Fruit fly (Drosophila melanogaster) whole organism, embryonic: Measurements from ENCODE around the gene CG33108.

Experiments used
- Abd-B ChIP-seq: fragments of 200-800 bp; sonication (Bioruptor generic); optimal IDR thresholded peaks from 2 replicates; lab custom pipeline; 2018; ENCODE audit warnings: missing biosample characterization, mild to moderate bottlenecking, missing genetic modification characterization, moderate library complexity
- B-H1 ChIP-seq: fragments of 200-800 bp; sonication (Bioruptor generic); IDR thresholded peaks from 3 replicates; pipeline ENCODE4 v1.3.6; 2022; ENCODE audit warnings: missing biosample characterization, missing genetic modification characterization
- BtbVII ChIP-seq: fragments of 200-800 bp; sonication (Bioruptor generic); optimal IDR thresholded peaks from 3 replicates; lab custom pipeline; 2017; ENCODE audit warnings: missing biosample characterization, mild to moderate bottlenecking, missing genetic modification characterization
- CG10959 ChIP-seq: fragments of 200-800 bp; sonication (Bioruptor generic); IDR thresholded peaks from 2 replicates; pipeline ENCODE4 v1.3.6; 2022; ENCODE audit warnings: missing biosample characterization, missing genetic modification characterization
- CG11560 ChIP-seq: fragments of 200-800 bp; sonication (Bioruptor generic); IDR thresholded peaks from 3 replicates; pipeline ENCODE4 v1.3.6; 2022; ENCODE audit warnings: missing biosample characterization, missing genetic modification characterization
- CG12104 ChIP-seq: fragments of 200-800 bp; sonication (Bioruptor generic); optimal IDR thresholded peaks from 3 replicates; lab custom pipeline; 2016; ENCODE audit warnings: missing biosample characterization, missing genetic modification characterization
- CG12155 ChIP-seq: fragments of 200-800 bp; sonication (Bioruptor generic); optimal IDR thresholded peaks from 3 replicates; lab custom pipeline; 2016; ENCODE audit warnings: missing biosample characterization, missing genetic modification characterization
- CG12236 ChIP-seq: fragments of 200-800 bp; sonication (Bioruptor generic); optimal IDR thresholded peaks from 2 replicates; lab custom pipeline; 2016; ENCODE audit warnings: missing biosample characterization, missing genetic modification characterization
- CG12299 ChIP-seq: fragments of 200-800 bp; sonication (Bioruptor generic); optimal IDR thresholded peaks from 2 replicates; lab custom pipeline; 2018; ENCODE audit warnings: missing biosample characterization, mild to moderate bottlenecking, missing genetic modification characterization
- CG13894 ChIP-seq: fragments of 200-800 bp; sonication (Bioruptor generic); optimal IDR thresholded peaks from 3 replicates; lab custom pipeline; 2018; ENCODE audit warnings: missing biosample characterization, mild to moderate bottlenecking, missing genetic modification characterization, moderate library complexity
- CG14667 ChIP-seq: fragments of 200-800 bp; sonication (Bioruptor generic); IDR thresholded peaks from 2 replicates; pipeline ENCODE4 v1.3.6; 2022; ENCODE audit warnings: missing biosample characterization, missing genetic modification characterization
- CG1529 ChIP-seq: fragments of 200-800 bp; sonication (Bioruptor generic); optimal IDR thresholded peaks from 3 replicates; lab custom pipeline; 2018; ENCODE audit warnings: missing biosample characterization, missing genetic modification characterization
- CG17385 ChIP-seq: fragments of 200-800 bp; sonication (Bioruptor generic); optimal IDR thresholded peaks from 3 replicates; lab custom pipeline; 2018; ENCODE audit warnings: missing biosample characterization, mild to moderate bottlenecking, missing genetic modification characterization
- CG17802 ChIP-seq: fragments of 200-800 bp; sonication (Bioruptor generic); optimal IDR thresholded peaks from 2 replicates; lab custom pipeline; 2018; ENCODE audit warnings: missing biosample characterization, mild to moderate bottlenecking, missing genetic modification characterization, moderate library complexity
- CG31388 ChIP-seq: fragments of 200-800 bp; sonication (Bioruptor generic); optimal IDR thresholded peaks from 2 replicates; lab custom pipeline; 2016; ENCODE audit warnings: missing biosample characterization, missing genetic modification characterization
- CG34376 ChIP-seq: fragments of 200-800 bp; sonication (Bioruptor generic); optimal IDR thresholded peaks from 2 replicates; lab custom pipeline; 2018; ENCODE audit warnings: missing biosample characterization, mild to moderate bottlenecking, missing genetic modification characterization
- CG42726 ChIP-seq: fragments of 200-800 bp; sonication (Bioruptor generic); IDR thresholded peaks from 2 replicates; pipeline ENCODE4 v1.3.6; 2022; ENCODE audit warnings: missing biosample characterization, missing genetic modification characterization; ENCODE audit not compliant: partially characterized antibody
- CG4328 ChIP-seq: fragments of 200-800 bp; sonication (Bioruptor generic); optimal IDR thresholded peaks from 3 replicates; lab custom pipeline; 2017; ENCODE audit warnings: missing biosample characterization, missing genetic modification reagents, missing genetic modification characterization
- CG43689 ChIP-seq: fragments of 200-800 bp; sonication (Bioruptor generic); IDR thresholded peaks from 2 replicates; pipeline ENCODE4 v1.3.6; 2022; ENCODE audit warnings: missing biosample characterization, missing genetic modification characterization
- CG7786 ChIP-seq: fragments of 200-800 bp; sonication (Bioruptor generic); optimal IDR thresholded peaks from 2 replicates; lab custom pipeline; 2016; ENCODE audit warnings: missing biosample characterization, missing genetic modification characterization
- CG7963 ChIP-seq: fragments of 200-800 bp; sonication (Bioruptor generic); IDR thresholded peaks from 3 replicates; pipeline ENCODE4 v1.3.6; 2022; ENCODE audit warnings: missing biosample characterization, missing genetic modification characterization; ENCODE audit not compliant: partially characterized antibody
- CG9215 ChIP-seq: fragments of 200-800 bp; sonication (Bioruptor generic); IDR thresholded peaks from 2 replicates; pipeline ENCODE4 v1.3.6; 2022; ENCODE audit warnings: missing biosample characterization, missing genetic modification characterization
- CG9817 ChIP-seq: fragments of 200-800 bp; sonication (Bioruptor generic); optimal IDR thresholded peaks from 2 replicates; lab custom pipeline; 2018; ENCODE audit warnings: missing biosample characterization, mild to moderate bottlenecking, missing genetic modification characterization, moderate library complexity
- CG9932 ChIP-seq: fragments of 200-800 bp; sonication (Bioruptor generic); IDR thresholded peaks from 2 replicates; pipeline ENCODE4 v1.3.6; 2022; ENCODE audit warnings: missing biosample characterization, missing genetic modification characterization
- Dll ChIP-seq: fragments of 200-800 bp; sonication (Bioruptor generic); IDR thresholded peaks from 4 replicates; pipeline ENCODE4 v1.3.6; 2022; ENCODE audit warnings: missing biosample characterization, missing genetic modification characterization; ENCODE audit not compliant: partially characterized antibody
- Doc2 ChIP-seq: fragments of 200-800 bp; sonication (Bioruptor generic); IDR thresholded peaks from 2 replicates; pipeline ENCODE4 v1.3.6; 2022; ENCODE audit warnings: missing biosample characterization, missing genetic modification characterization
- E2f2 ChIP-seq: fragments of 200-800 bp; sonication (Bioruptor generic); IDR thresholded peaks from 2 replicates; pipeline ENCODE4 v1.3.6; 2022; ENCODE audit warnings: missing biosample characterization, missing genetic modification characterization
- HHEX ChIP-seq: fragments of 200-800 bp; sonication (Bioruptor generic); optimal IDR thresholded peaks from 3 replicates; lab custom pipeline; 2017; ENCODE audit warnings: missing biosample characterization, mild to moderate bottlenecking, missing genetic modification characterization, missing genetic modification reagents
- HLH3B ChIP-seq: fragments of 200-800 bp; sonication (Bioruptor generic); IDR thresholded peaks from 2 replicates; pipeline ENCODE4 v1.3.6; 2022; ENCODE audit warnings: missing biosample characterization, missing genetic modification characterization
- HLH54F ChIP-seq: fragments of 200-800 bp; sonication (Bioruptor generic); optimal IDR thresholded peaks from 3 replicates; lab custom pipeline; 2016; ENCODE audit warnings: missing biosample characterization, missing genetic modification characterization
- MESR4 ChIP-seq: fragments of 200-800 bp; sonication (Bioruptor generic); optimal IDR thresholded peaks from 2 replicates; lab custom pipeline; 2018; ENCODE audit warnings: missing biosample characterization, mild to moderate bottlenecking, missing genetic modification characterization, moderate library complexity
- Nf-YA ChIP-seq: fragments of 200-800 bp; sonication (Bioruptor generic); IDR thresholded peaks from 2 replicates; pipeline ENCODE4 v1.3.6; 2022; ENCODE audit warnings: missing biosample characterization, missing genetic modification characterization
- Rfx ChIP-seq: fragments of 200-800 bp; sonication (Bioruptor generic); IDR thresholded peaks from 2 replicates; pipeline ENCODE4 v1.3.6; 2022; ENCODE audit warnings: missing biosample characterization, missing genetic modification characterization
- Sox102F ChIP-seq: fragments of 200-800 bp; sonication (Bioruptor generic); optimal IDR thresholded peaks from 2 replicates; lab custom pipeline; 2018; ENCODE audit warnings: missing biosample characterization, mild to moderate bottlenecking, missing genetic modification characterization, moderate library complexity
- ase ChIP-seq: fragments of 200-800 bp; sonication (Bioruptor generic); IDR thresholded peaks from 3 replicates; pipeline ENCODE4 v1.3.6; 2022; ENCODE audit warnings: missing biosample characterization, missing genetic modification characterization
- dati ChIP-seq: fragments of 200-800 bp; sonication (Bioruptor generic); IDR thresholded peaks from 2 replicates; pipeline ENCODE4 v1.3.6; 2022; ENCODE audit warnings: missing biosample characterization, missing genetic modification characterization
- dysf ChIP-seq: fragments of 200-800 bp; sonication (Bioruptor generic); IDR thresholded peaks from 3 replicates; pipeline ENCODE4 v1.3.6; 2022; ENCODE audit warnings: missing biosample characterization, missing genetic modification characterization
- en ChIP-seq: fragments of 200-800 bp; sonication (Bioruptor generic); optimal IDR thresholded peaks from 2 replicates; lab custom pipeline; 2016; ENCODE audit warnings: missing biosample characterization, missing genetic modification characterization
- jing ChIP-seq: fragments of 200-800 bp; sonication (Bioruptor generic); optimal IDR thresholded peaks from 2 replicates; lab custom pipeline; 2018; ENCODE audit warnings: missing biosample characterization, mild to moderate bottlenecking, missing genetic modification characterization
- ken ChIP-seq: fragments of 200-800 bp; sonication (Bioruptor generic); IDR thresholded peaks from 3 replicates; pipeline ENCODE4 v1.3.6; 2022; ENCODE audit warnings: missing biosample characterization, missing genetic modification characterization
- lab ChIP-seq: fragments of 200-800 bp; sonication (Bioruptor generic); optimal IDR thresholded peaks from 3 replicates; lab custom pipeline; 2017; ENCODE audit warnings: missing biosample characterization, missing genetic modification characterization, mild to moderate bottlenecking, moderate library complexity, missing genetic modification reagents
- mld ChIP-seq: fragments of 200-800 bp; sonication (Bioruptor generic); IDR thresholded peaks from 3 replicates; pipeline ENCODE4 v1.3.6; 2022; ENCODE audit warnings: missing biosample characterization, missing genetic modification characterization; ENCODE audit not compliant: partially characterized antibody
- nau ChIP-seq: fragments of 200-800 bp; sonication (Bioruptor generic); optimal IDR thresholded peaks from 3 replicates; lab custom pipeline; 2017; ENCODE audit warnings: missing biosample characterization, mild to moderate bottlenecking, missing genetic modification characterization, missing genetic modification reagents
- org-1 ChIP-seq: fragments of 200-800 bp; sonication (Bioruptor generic); optimal IDR thresholded peaks from 2 replicates; lab custom pipeline; 2017; ENCODE audit warnings: missing biosample characterization, missing genetic modification characterization
- pum ChIP-seq: fragments of 200-800 bp; sonication (Bioruptor generic); optimal IDR thresholded peaks from 2 replicates; lab custom pipeline; 2016; ENCODE audit warnings: missing biosample characterization, missing genetic modification characterization
- ro ChIP-seq: fragments of 200-800 bp; sonication (Bioruptor generic); IDR thresholded peaks from 2 replicates; pipeline ENCODE4 v1.3.6; 2022; ENCODE audit warnings: missing biosample characterization, missing genetic modification characterization
- schlank ChIP-seq: fragments of 200-800 bp; sonication (Bioruptor generic); optimal IDR thresholded peaks from 2 replicates; lab custom pipeline; 2018; ENCODE audit warnings: missing biosample characterization, mild to moderate bottlenecking, missing genetic modification characterization
- trem ChIP-seq: fragments of 200-800 bp; optimal IDR thresholded peaks from 3 replicates; lab custom pipeline; 2019; ENCODE audit warnings: missing biosample characterization, mild to moderate bottlenecking, missing genetic modification characterization, moderate library complexity
- ttk ChIP-seq: fragments of 200-800 bp; sonication (Bioruptor generic); IDR thresholded peaks from 2 replicates; pipeline ENCODE4 v2.1.2; 2022; ENCODE audit warnings: missing biosample characterization, missing genetic modification characterization
- wek ChIP-seq: fragments of 200-800 bp; sonication (Bioruptor generic); optimal IDR thresholded peaks from 3 replicates; lab custom pipeline; 2018; ENCODE audit warnings: missing biosample characterization, mild to moderate bottlenecking, missing genetic modification characterization, moderate library complexity
- wor ChIP-seq: fragments of 200-800 bp; sonication (Bioruptor generic); IDR thresholded peaks from 2 replicates; pipeline ENCODE4 v1.3.6; 2022; ENCODE audit warnings: missing biosample characterization, missing genetic modification characterization

CG33108 gene

dm6 chr3R:23986479-23986930 lies 9.0 kb upstream of the CG33108 start, which contains the start of the genes CG13603 and CG5902 (continued):
- TF ChIP-seq CG34376 (GFP tag; lab: Kevin White, UChicago) (no peak), CG14667 (GFP tag; lab: Robert Waterston, UW) (no peak), CG12155 (peak; percentile 58), jing (no peak), CG17802 (tag; lab: Kevin White, UChicago) (no peak), Nf-YA (GFP tag; lab: Robert Waterston, UW) (no peak), CG12299 (tag; lab: Kevin White, UChicago) (peak; percentile 50), ken (GFP tag; lab: Robert Waterston, UW) (peak; percentile 57; the same call in 1 of the 3 replicates), CG9215 (GFP tag; lab: Robert Waterston, UW) (0 out of 2 replicates have a peak, but pooled peaks have one; percentile 13), en (GFP tag; lab: Kevin White, UChicago) (no peak), E2f2 (GFP tag; lab: Robert Waterston, UW) (peak; percentile 25; the same call in 1 of the 2 replicates), Abd-B (peak; percentile 61), CG7786 (peak; percentile 48), CG42726 (GFP tag; lab: Robert Waterston, UW) (peak; percentile 72; the same call in 1 of the 2 replicates), org-1 (no peak), ase (GFP tag; lab: Robert Waterston, UW) (no peak), nau (GFP tag; lab: Kevin White, UChicago) (no peak), CG43689 (no peak), HLH3B (peak; percentile 48; the same call in 1 of the 2 replicates), dysf (GFP tag; lab: Robert Waterston, UW) (0 out of 3 replicates have a peak, but pooled peaks have one; percentile 12), wor (GFP tag; lab: Robert Waterston, UW) (no peak), mld (GFP tag; lab: Robert Waterston, UW) (peak; percentile 79; the same call in 2 of the 3 replicates), MESR4 (GFP tag; lab: Kevin White, UChicago) (peak; percentile 95), CG4328 (GFP tag; lab: Kevin White, UChicago) (no peak), CG12236 (GFP tag; lab: Kevin White, UChicago) (peak; percentile 29), CG11560 (tag; lab: Robert Waterston, UW) (no peak), ttk (GFP tag; lab: Robert Waterston, UW) (no peak), Sox102F (no peak), BtbVII (GFP tag; lab: Kevin White, UChicago) (peak; percentile 6), CG7963 (GFP tag; lab: Robert Waterston, UW) (peak; percentile 57; the same call in 1 of the 3 replicates), CG13894 (no peak), CG10959 (no peak), pum (GFP tag; lab: Kevin White, UChicago) (peak; percentile 51), CG9817 (tag; lab: Kevin White, UChicago) (no peak), CG9932 (peak; percentile 76), CG31388 (GFP tag; lab: Kevin White, UChicago) (no peak), CG1529 (GFP tag; lab: Kevin White, UChicago) (no peak), trem (tag; lab: Kevin White, UChicago) (peak; percentile 34), CG12104 (GFP tag; lab: Kevin White, UChicago) (no peak), Rfx (peak; percentile 81), ro (no peak), HLH54F (GFP tag; lab: Kevin White, UChicago) (peak; percentile 63), wek (GFP tag; lab: Kevin White, UChicago) (no peak), lab (GFP tag; lab: Kevin White, UChicago) (no peak), B-H1 (GFP tag; lab: Robert Waterston, UW) (no peak), Dll (GFP tag; lab: Robert Waterston, UW) (peak; percentile 82), Doc2 (GFP tag; lab: Robert Waterston, UW) (no peak), dati (GFP tag; lab: Robert Waterston, UW) (no peak), CG17385 (GFP tag; lab: Kevin White, UChicago) (no peak), schlank (no peak), HHEX (no peak)
